Worm (Caenorhabditis elegans) whole organism, L3 larva: ENCODE data around the gene rib-2.

ENCODE experiments used
- ZK546.5 ChIP-seq: sonication (generic microtip); optimal IDR thresholded peaks from 2 replicates; lab custom pipeline; 2017; ENCODE audit warnings: missing biosample characterization, missing genetic modification characterization
- aly-2 ChIP-seq: fragments of 150-350 bp; optimal IDR thresholded peaks from 2 replicates; lab custom pipeline; 2014; ENCODE audit warnings: missing biosample characterization, missing genetic modification characterization
- ama-1 ChIP-seq: fragments of 150-350 bp; optimal IDR thresholded peaks from 2 replicates; lab custom pipeline; 2018
- ceh-82 ChIP-seq: fragments of 150-350 bp; optimal IDR thresholded peaks from 2 replicates; lab custom pipeline; 2014; ENCODE audit warnings: missing biosample characterization, missing genetic modification characterization
- ceh-9 ChIP-seq: sonication (generic microtip); optimal IDR thresholded peaks from 2 replicates; lab custom pipeline; 2018; ENCODE audit warnings: missing biosample characterization, missing genetic modification characterization
- daf-12 ChIP-seq: fragments of 150-350 bp; optimal IDR thresholded peaks from 2 replicates; lab custom pipeline; 2014; ENCODE audit warnings: missing biosample characterization, missing genetic modification reagents, missing genetic modification characterization
- egl-27 ChIP-seq: sonication (generic microtip); optimal IDR thresholded peaks from 4 replicates; lab custom pipeline; 2017; ENCODE audit warnings: missing biosample characterization, missing genetic modification reagents, missing genetic modification characterization
- egl-5 ChIP-seq: fragments of 150-350 bp; optimal IDR thresholded peaks from 2 replicates; lab custom pipeline; 2017; ENCODE audit warnings: missing biosample characterization, missing genetic modification reagents, missing genetic modification characterization, inconsistent platforms
- elt-2 ChIP-seq: sonication (generic microtip); optimal IDR thresholded peaks from 2 replicates; lab custom pipeline; 2016; ENCODE audit warnings: missing genetic modification reagents, mild to moderate bottlenecking, missing genetic modification characterization, missing compliant biosample characterization
- elt-3 ChIP-seq, 3 experiments: fragments of 150-350 bp in 1 of 3; sonication (generic microtip) in 2 of 3; optimal IDR thresholded peaks; 2 replicates in 2 of 3; 4 replicates in 1 of 3; lab custom pipeline; 2014 to 2017; ENCODE audit warnings: missing biosample characterization in 3 of 3, missing genetic modification characterization in 3 of 3
- eor-1 ChIP-seq, 2 experiments: fragments of 150-350 bp; optimal IDR thresholded peaks; 2 replicates each; lab custom pipeline; 2014 to 2018; ENCODE audit warnings: missing biosample characterization in 2 of 2, missing genetic modification characterization in 2 of 2
- fkh-10 ChIP-seq: sonication (generic microtip); optimal IDR thresholded peaks from 2 replicates; lab custom pipeline; 2017; ENCODE audit warnings: missing biosample characterization, missing genetic modification reagents, missing genetic modification characterization
- fkh-2 ChIP-seq: fragments of 150-350 bp; optimal IDR thresholded peaks from 2 replicates; lab custom pipeline; 2014; ENCODE audit warnings: missing biosample characterization, missing genetic modification reagents, missing genetic modification characterization
- fos-1 ChIP-seq: fragments of 150-350 bp; optimal IDR thresholded peaks from 2 replicates; lab custom pipeline; 2014; ENCODE audit warnings: missing biosample characterization, missing genetic modification characterization
- hmg-11 ChIP-seq: sonication (generic microtip); optimal IDR thresholded peaks from 2 replicates; lab custom pipeline; 2016; ENCODE audit warnings: missing genetic modification characterization, missing compliant biosample characterization
- lin-39 ChIP-seq: fragments of 150-350 bp; optimal IDR thresholded peaks from 2 replicates; lab custom pipeline; 2018; ENCODE audit warnings: missing biosample characterization, missing genetic modification reagents, missing genetic modification characterization
- lsy-12 ChIP-seq: sonication (generic microtip); optimal IDR thresholded peaks from 2 replicates; lab custom pipeline; 2016; ENCODE audit warnings: mild to moderate bottlenecking, missing genetic modification characterization, missing compliant biosample characterization
- mdl-1 ChIP-seq: fragments of 150-350 bp; optimal IDR thresholded peaks from 2 replicates; lab custom pipeline; 2014; ENCODE audit warnings: missing biosample characterization, missing genetic modification characterization
- mml-1 ChIP-seq: fragments of 150-350 bp; sonication (generic microtip); optimal IDR thresholded peaks from 3 replicates; lab custom pipeline; 2014; ENCODE audit warnings: missing biosample characterization, missing genetic modification characterization
- nfya-1 ChIP-seq: sonication (generic microtip); optimal IDR thresholded peaks from 2 replicates; lab custom pipeline; 2017; ENCODE audit warnings: missing genetic modification characterization, mild to moderate bottlenecking, missing compliant biosample characterization, antibody characterized with exemption, moderate library complexity; ENCODE audit not compliant: insufficient read depth
- nhr-11 ChIP-seq: fragments of 150-350 bp; optimal IDR thresholded peaks from 2 replicates; lab custom pipeline; 2014; ENCODE audit warnings: missing biosample characterization, missing genetic modification characterization
- nhr-12 ChIP-seq: fragments of 150-350 bp; optimal IDR thresholded peaks from 2 replicates; lab custom pipeline; 2014; ENCODE audit warnings: missing biosample characterization, missing genetic modification characterization
- nhr-23 ChIP-seq: fragments of 150-350 bp; optimal IDR thresholded peaks from 2 replicates; lab custom pipeline; 2014; ENCODE audit warnings: missing biosample characterization, missing genetic modification reagents, missing genetic modification characterization
- nhr-237 ChIP-seq: fragments of 150-350 bp; optimal IDR thresholded peaks from 2 replicates; lab custom pipeline; 2014; ENCODE audit warnings: missing biosample characterization, missing genetic modification characterization
- nhr-28 ChIP-seq: fragments of 150-350 bp; optimal IDR thresholded peaks from 2 replicates; lab custom pipeline; 2014; ENCODE audit warnings: missing biosample characterization, missing genetic modification characterization
- nhr-43 ChIP-seq: sonication (generic microtip); optimal IDR thresholded peaks from 2 replicates; lab custom pipeline; 2016; ENCODE audit warnings: mild to moderate bottlenecking, missing genetic modification characterization, missing compliant biosample characterization; ENCODE audit not compliant: poor library complexity, severe bottlenecking
- nhr-67 ChIP-seq: fragments of 150-350 bp; optimal IDR thresholded peaks from 2 replicates; lab custom pipeline; 2014; ENCODE audit warnings: missing biosample characterization, missing genetic modification characterization
- nhr-77 ChIP-seq: fragments of 150-350 bp; optimal IDR thresholded peaks from 2 replicates; lab custom pipeline; 2014; ENCODE audit warnings: missing biosample characterization, missing genetic modification characterization
- pha-4 ChIP-seq: fragments of 150-350 bp; optimal IDR thresholded peaks from 2 replicates; lab custom pipeline; 2014; ENCODE audit warnings: missing biosample characterization, missing genetic modification reagents, missing genetic modification characterization
- pqm-1 ChIP-seq: fragments of 150-350 bp; optimal IDR thresholded peaks from 2 replicates; lab custom pipeline; 2017; ENCODE audit warnings: missing biosample characterization, missing genetic modification characterization, inconsistent platforms
- sea-2 ChIP-seq: fragments of 150-350 bp; sonication (generic microtip); optimal IDR thresholded peaks from 4 replicates; lab custom pipeline; 2014; ENCODE audit warnings: missing biosample characterization, missing genetic modification reagents, missing genetic modification characterization
- skn-1 ChIP-seq: fragments of 150-350 bp; optimal IDR thresholded peaks from 2 replicates; lab custom pipeline; 2014; ENCODE audit warnings: missing biosample characterization, missing genetic modification characterization
- snpc-4 ChIP-seq: fragments of 150-350 bp; optimal IDR thresholded peaks from 2 replicates; lab custom pipeline; 2014; ENCODE audit warnings: missing biosample characterization, missing genetic modification characterization
- tbx-2 ChIP-seq: sonication (generic microtip); optimal IDR thresholded peaks from 2 replicates; lab custom pipeline; 2016; ENCODE audit warnings: mild to moderate bottlenecking, missing genetic modification characterization, missing compliant biosample characterization
- unc-39 ChIP-seq: sonication (generic microtip); optimal IDR thresholded peaks from 4 replicates; lab custom pipeline; 2017; ENCODE audit warnings: missing biosample characterization, missing genetic modification characterization
- unc-62 ChIP-seq: fragments of 150-350 bp; sonication (generic microtip); optimal IDR thresholded peaks from 4 replicates; lab custom pipeline; 2014; ENCODE audit warnings: missing biosample characterization, missing genetic modification reagents, missing genetic modification characterization
- zag-1 ChIP-seq: fragments of 150-350 bp; optimal IDR thresholded peaks from 2 replicates; lab custom pipeline; 2014; ENCODE audit warnings: missing biosample characterization, missing genetic modification characterization
- ztf-11 ChIP-seq: fragments of 150-350 bp; optimal IDR thresholded peaks from 2 replicates; lab custom pipeline; 2014; ENCODE audit warnings: missing biosample characterization, missing genetic modification characterization

Gene rib-2

ce11 chrIII:10755480-10756066 is 13.0 kb downstream of the rib-2 start, which contains the start of gene hpl-2:
TSS of gene hpl-2 (minus strand) at chrIII:10755530.
- TF ChIP-seq nhr-28 (no peak), ztf-11 (tag; lab: Kevin White, UChicago) (no peak), ceh-9 (tag; lab: Kevin White, UChicago) (no peak), nhr-11 (tag; lab: Kevin White, UChicago) (no peak), aly-2 (no peak), fos-1 (tag; lab: Kevin White, UChicago) (no peak), lsy-12 (tag; lab: Kevin White, UChicago) (no peak), ama-1 (lab: Kevin White, UChicago) (no peak), daf-12 (tag; lab: Kevin White, UChicago) (no peak), pqm-1 (no peak), zag-1 (tag; lab: Kevin White, UChicago) (no peak), pha-4 (tag; lab: Kevin White, UChicago) (no peak), nhr-77 (tag; lab: Kevin White, UChicago) (no peak), elt-2 (tag; lab: Kevin White, UChicago) (no peak)
- TF ChIP-seq, all 47 proteins: peak for 0

- no peak for TF ChIP-seq fos-1 (tag; lab: Kevin White, UChicago)
- TF ChIP-seq aly-2 = no peak
- no peak for TF ChIP-seq mml-1 (tag; lab: Kevin White, UChicago)
- TF ChIP-seq nhr-11 (tag; lab: Kevin White, UChicago) = no peak
- no peak for TF ChIP-seq elt-2 (tag; lab: Kevin White, UChicago)
- no peak for TF ChIP-seq ceh-82 (tag; lab: Kevin White, UChicago)
- TF ChIP-seq nhr-23 (tag; lab: Kevin White, UChicago) = no peak
- no peak for TF ChIP-seq lin-39 (tag; lab: Kevin White, UChicago)
- TF ChIP-seq pqm-1 = no peak
- no peak for TF ChIP-seq ama-1 (lab: Kevin White, UChicago)
- no peak for TF ChIP-seq hmg-11
- TF ChIP-seq, all 47 proteins: peak for 0
Observed at ce11 chrIII:10757540-10757939, 14.9 kb downstream of the rib-2 start, which contains the start of gene rnf-113. TSS of gene rnf-113 (minus strand) at chrIII:10757640.

ce11 chrIII:10758422-10758821 is 15.8 kb downstream of the rib-2 start, which contains the start of gene K01G5.10:
TSS of gene K01G5.10 (minus strand) at chrIII:10758522.
- TF ChIP-seq pqm-1 (no peak), unc-62 (GFP tag; lab: Kevin White, UChicago) (no peak), nfya-1 (tag; lab: Kevin White, UChicago) (no peak), nhr-11 (tag; lab: Kevin White, UChicago) (no peak), ztf-11 (tag; lab: Kevin White, UChicago) (no peak)

ce11 chrIII:10759050-10760023 is 16.7 kb downstream of the rib-2 start, which contains the start of gene tasp-1:
TSS of gene tasp-1 (plus strand) at chrIII:10759307.
- peak; percentile 98 for TF ChIP-seq skn-1
- TF ChIP-seq ama-1 (lab: Kevin White, UChicago) = peak; percentile 85
- TF ChIP-seq nhr-12 (tag; lab: Kevin White, UChicago) = no peak
- peak; percentile 73 for TF ChIP-seq ZK546.5
- peak; percentile 76 for TF ChIP-seq ztf-11 (tag; lab: Kevin White, UChicago)
- TF ChIP-seq zag-1 (tag; lab: Kevin White, UChicago) = peak; percentile 90
- peak; percentile 100 for TF ChIP-seq lsy-12 (tag; lab: Kevin White, UChicago)
- peak; percentile 64 for TF ChIP-seq unc-39 (tag; lab: Kevin White, UChicago)
- peak; percentile 99 for TF ChIP-seq nfya-1 (tag; lab: Kevin White, UChicago)
- peak; percentile 97 for TF ChIP-seq egl-27 (tag; lab: Kevin White, UChicago)
- TF ChIP-seq hmg-11 = peak; percentile 100
- peak; percentile 100 for TF ChIP-seq unc-62 (GFP tag; lab: Kevin White, UChicago)
- no peak for TF ChIP-seq nhr-237
- TF ChIP-seq mdl-1 (tag; lab: Kevin White, UChicago) = peak; percentile 99
- peak; percentile 54 for TF ChIP-seq nhr-67
- TF ChIP-seq snpc-4 = peak; percentile 97
- TF ChIP-seq eor-1 (tag; optimal IDR thresholded peaks at IDR 0.05; lab: Kevin White, UChicago) = peak in 1 of 2 experiments; percentile 50
- TF ChIP-seq nhr-23 (tag; lab: Kevin White, UChicago) = peak; percentile 100
- TF ChIP-seq mml-1 (tag; lab: Kevin White, UChicago) = peak; percentile 53
- peak; percentile 98 for TF ChIP-seq egl-5 (tag; lab: Kevin White, UChicago)
- TF ChIP-seq nhr-43 = peak; percentile 99
- peak; percentile 97 to 100 (median 97) for TF ChIP-seq elt-3 (tag; optimal IDR thresholded peaks at IDR 0.05; lab: Kevin White, UChicago)
- peak; percentile 88 for TF ChIP-seq nhr-28
- peak; percentile 100 for TF ChIP-seq nhr-11 (tag; lab: Kevin White, UChicago)
- peak; percentile 99 for TF ChIP-seq elt-2 (tag; lab: Kevin White, UChicago)
- TF ChIP-seq ceh-82 (tag; lab: Kevin White, UChicago) = peak; percentile 99
- TF ChIP-seq tbx-2 (tag; lab: Kevin White, UChicago) = peak; percentile 97
- TF ChIP-seq fkh-10 (GFP tag; lab: Kevin White, UChicago) = peak; percentile 100
- peak; percentile 96 for TF ChIP-seq sea-2 (GFP tag; lab: Kevin White, UChicago)
- TF ChIP-seq nhr-77 (tag; lab: Kevin White, UChicago) = peak; percentile 96
- TF ChIP-seq pha-4 (tag; lab: Kevin White, UChicago) = peak; percentile 100
- peak; percentile 93 for TF ChIP-seq aly-2
- TF ChIP-seq fos-1 (tag; lab: Kevin White, UChicago) = peak; percentile 99
- peak; percentile 83 for TF ChIP-seq daf-12 (tag; lab: Kevin White, UChicago)
- TF ChIP-seq ceh-9 (tag; lab: Kevin White, UChicago) = no peak
- TF ChIP-seq fkh-2 (tag; lab: Kevin White, UChicago) = peak; percentile 94
